Worm (Caenorhabditis elegans) whole organism, young adult: ENCODE data around the gene F42F12.14.

ENCODE experiments used
- B0019.2 ChIP-seq: fragments of 200-800 bp; sonication (Bioruptor generic); conservative IDR thresholded peaks from 2 replicates; pipeline ENCODE4 v1.3.6; 2022; ENCODE audit warnings: missing genetic modification reagents, missing genetic modification characterization, missing compliant biosample characterization
- B0035.1 ChIP-seq: sonication (generic microtip); optimal IDR thresholded peaks from 2 replicates; lab custom pipeline; 2016; ENCODE audit warnings: missing genetic modification characterization, mild to moderate bottlenecking, missing compliant biosample characterization, missing genotype, missing genetic modification reagents
- B0261.1 ChIP-seq: sonication (generic microtip); optimal IDR thresholded peaks from 2 replicates; lab custom pipeline; 2016; ENCODE audit warnings: mild to moderate bottlenecking, missing genetic modification characterization, moderate library complexity, missing compliant biosample characterization
- C06A6.2 ChIP-seq: fragments of 200-800 bp; sonication (Bioruptor generic); conservative IDR thresholded peaks from 2 replicates; pipeline ENCODE4 v1.3.6; 2022; ENCODE audit warnings: missing genetic modification characterization, missing compliant biosample characterization
- F49E8.2 ChIP-seq: sonication (generic microtip); optimal IDR thresholded peaks from 3 replicates; lab custom pipeline; 2017; ENCODE audit warnings: missing genetic modification characterization, mild to moderate bottlenecking, missing compliant biosample characterization, antibody characterized with exemption, moderate library complexity; ENCODE audit not compliant: insufficient read depth
- T07F8.4 ChIP-seq: sonication (generic microtip); optimal IDR thresholded peaks from 2 replicates; lab custom pipeline; 2016; ENCODE audit warnings: mild to moderate bottlenecking, missing genetic modification characterization, moderate library complexity, missing compliant biosample characterization
- Y67H2A.10 ChIP-seq: fragments of 200-800 bp; sonication (Bioruptor generic); conservative IDR thresholded peaks from 2 replicates; pipeline ENCODE4 v1.3.6; 2022; ENCODE audit warnings: missing genetic modification reagents, missing genetic modification characterization, missing compliant biosample characterization
- ama-1 ChIP-seq, 3 experiments: fragments of 150-350 bp in 1 of 3; sonication (generic microtip) in 2 of 3; optimal IDR thresholded peaks; 2 replicates each; lab custom pipeline; 2014 to 2018; ENCODE audit warnings: missing biosample characterization in 2 of 3, missing genetic modification characterization in 2 of 3, missing genetic modification reagents in 2 of 3
- attf-6 ChIP-seq: fragments of 200-800 bp; sonication (Bioruptor generic); IDR thresholded peaks from 2 replicates; pipeline ENCODE4 v1.3.6; 2022; ENCODE audit warnings: missing genetic modification reagents, missing genetic modification characterization, missing compliant biosample characterization
- ceh-27 ChIP-seq: fragments of 200-800 bp; sonication (Bioruptor generic); optimal IDR thresholded peaks from 2 replicates; lab custom pipeline; 2018; ENCODE audit warnings: mild to moderate bottlenecking, missing genetic modification characterization, moderate library complexity, missing compliant biosample characterization
- dox-1 ChIP-seq: fragments of 200-800 bp; sonication (Bioruptor generic); IDR thresholded peaks from 2 replicates; pipeline ENCODE4 v1.3.6; 2022; ENCODE audit warnings: missing genetic modification reagents, missing genetic modification characterization, missing compliant biosample characterization
- dpl-1 ChIP-seq: fragments of 150-350 bp; optimal IDR thresholded peaks from 2 replicates; lab custom pipeline; 2014; ENCODE audit warnings: missing biosample characterization, missing genetic modification reagents, missing genetic modification characterization
- egl-44 ChIP-seq: fragments of 200-800 bp; sonication (Bioruptor generic); IDR thresholded peaks from 2 replicates; pipeline ENCODE4 v1.3.6; 2022; ENCODE audit warnings: missing genetic modification reagents, missing genetic modification characterization, missing compliant biosample characterization
- ekl-4 ChIP-seq: fragments of 200-800 bp; sonication (Bioruptor generic); IDR thresholded peaks from 2 replicates; pipeline ENCODE4 v1.3.6; 2022; ENCODE audit warnings: missing genetic modification reagents, missing genetic modification characterization, missing compliant biosample characterization
- gei-17 ChIP-seq: fragments of 200-800 bp; sonication (Bioruptor generic); optimal IDR thresholded peaks from 2 replicates; lab custom pipeline; 2018; ENCODE audit warnings: mild to moderate bottlenecking, missing genetic modification characterization, missing compliant biosample characterization
- hlh-12 ChIP-seq: sonication (generic microtip); optimal IDR thresholded peaks from 2 replicates; lab custom pipeline; 2016; ENCODE audit warnings: missing genetic modification characterization, missing compliant biosample characterization
- hmg-1.2 ChIP-seq: fragments of 200-800 bp; sonication (Bioruptor generic); IDR thresholded peaks from 2 replicates; pipeline ENCODE4 v1.3.6; 2022; ENCODE audit warnings: missing genetic modification reagents, missing genetic modification characterization, missing compliant biosample characterization
- hmg-20 ChIP-seq: fragments of 200-800 bp; sonication (Bioruptor generic); IDR thresholded peaks from 2 replicates; pipeline ENCODE4 v1.3.6; 2022; ENCODE audit warnings: missing genetic modification reagents, missing genetic modification characterization, missing compliant biosample characterization
- lag-1 ChIP-seq: fragments of 200-800 bp; sonication (Bioruptor generic); IDR thresholded peaks from 2 replicates; pipeline ENCODE4 v1.3.6; 2022; ENCODE audit warnings: missing genetic modification reagents, missing genetic modification characterization, missing compliant biosample characterization
- let-526 ChIP-seq: fragments of 200-800 bp; sonication (Bioruptor generic); IDR thresholded peaks from 2 replicates; pipeline ENCODE4 v1.3.6; 2022; ENCODE audit warnings: missing genetic modification reagents, missing genetic modification characterization, missing compliant biosample characterization
- lir-1 ChIP-seq: fragments of 200-800 bp; sonication (Bioruptor generic); conservative IDR thresholded peaks from 2 replicates; pipeline ENCODE4 v1.3.6; 2022; ENCODE audit warnings: missing genetic modification reagents, missing genetic modification characterization, missing compliant biosample characterization
- lsy-27 ChIP-seq: sonication (generic microtip); optimal IDR thresholded peaks from 2 replicates; lab custom pipeline; 2017; ENCODE audit warnings: missing genetic modification characterization, mild to moderate bottlenecking, missing compliant biosample characterization, antibody characterized with exemption, missing genotype, borderline replicate concordance; ENCODE audit not compliant: insufficient read depth
- mes-4 ChIP-seq: sonication (generic microtip); optimal IDR thresholded peaks from 2 replicates; lab custom pipeline; 2016; ENCODE audit warnings: missing genotype, missing genetic modification characterization, missing compliant biosample characterization
- nfya-2 ChIP-seq: fragments of 200-800 bp; sonication (Bioruptor generic); IDR thresholded peaks from 2 replicates; pipeline ENCODE4 v1.3.6; 2022; ENCODE audit warnings: missing genetic modification reagents, missing genetic modification characterization, missing compliant biosample characterization
- nhr-27 ChIP-seq: fragments of 200-800 bp; sonication (Bioruptor generic); optimal IDR thresholded peaks from 2 replicates; lab custom pipeline; 2018; ENCODE audit warnings: mild to moderate bottlenecking, missing genetic modification characterization, moderate library complexity, missing compliant biosample characterization
- nhr-80 ChIP-seq: sonication (generic microtip); optimal IDR thresholded peaks from 2 replicates; lab custom pipeline; 2016; ENCODE audit warnings: missing genetic modification characterization, missing compliant biosample characterization
- sptf-2 ChIP-seq: fragments of 200-800 bp; sonication (Bioruptor generic); optimal IDR thresholded peaks from 2 replicates; lab custom pipeline; 2018; ENCODE audit warnings: mild to moderate bottlenecking, missing genetic modification characterization, missing compliant biosample characterization
- tbp1 ChIP-seq: fragments of 200-800 bp; sonication (Bioruptor generic); optimal IDR thresholded peaks from 2 replicates; lab custom pipeline; 2018; ENCODE audit warnings: mild to moderate bottlenecking, missing genetic modification characterization, missing compliant biosample characterization
- xnd-1 ChIP-seq: sonication (generic microtip); optimal IDR thresholded peaks from 2 replicates; lab custom pipeline; 2016; ENCODE audit warnings: missing genotype, missing genetic modification reagents, missing genetic modification characterization, missing compliant biosample characterization
- zim-3 ChIP-seq: sonication (generic microtip); optimal IDR thresholded peaks from 2 replicates; lab custom pipeline; 2017; ENCODE audit warnings: mild to moderate bottlenecking, missing genetic modification characterization, moderate library complexity, missing compliant biosample characterization
- ztf-3 ChIP-seq: fragments of 200-800 bp; sonication (Bioruptor generic); optimal IDR thresholded peaks from 2 replicates; lab custom pipeline; 2018; ENCODE audit warnings: mild to moderate bottlenecking, missing genetic modification characterization, missing compliant biosample characterization

Gene F42F12.14

ce11 chrX:12328676-12329075, 19.8 kb upstream of the F42F12.14 start, which contains the start of gene srd-45:
Gene srd-45, plus strand, starts transcription at chrX:12328976.
- no peak for TF ChIP-seq lir-1 (GFP tag; lab: Robert Waterston, UW)

ce11 chrX:12331795-12332194, 16.6 kb upstream of the F42F12.14 start, which contains the start of gene srd-46:
Gene srd-46, plus strand, starts transcription at chrX:12332095.
- TF ChIP-seq ekl-4 (GFP tag; lab: Robert Waterston, UW) (no peak), ceh-27 (no peak), gei-17 (no peak), nhr-27 (tag; lab: Kevin White, UChicago) (no peak), hlh-12 (tag; lab: Kevin White, UChicago) (no peak), lag-1 (GFP tag; lab: Robert Waterston, UW) (no peak), B0261.1 (tag; lab: Kevin White, UChicago) (no peak), sptf-2 (GFP tag; lab: Kevin White, UChicago) (no peak), zim-3 (tag; lab: Kevin White, UChicago) (no peak), hmg-1.2 (no peak), let-526 (no peak), B0035.1 (tag; lab: Kevin White, UChicago) (no peak), nfya-2 (no peak)
- TF ChIP-seq, all 124 proteins: peak for 0

ce11 chrX:12333479-12333878, 14.9 kb upstream of the F42F12.14 start, which contains the start of gene srd-47:
Gene srd-47, plus strand, starts transcription at chrX:12333642.
- TF ChIP-seq Y67H2A.10 (no peak), ztf-3 (GFP tag; lab: Kevin White, UChicago) (no peak), dpl-1 (GFP tag; lab: Kevin White, UChicago) (no peak), xnd-1 (tag; lab: Kevin White, UChicago) (no peak), zim-3 (tag; lab: Kevin White, UChicago) (no peak)
- TF ChIP-seq, all 124 proteins: peak for 0

DNA sequence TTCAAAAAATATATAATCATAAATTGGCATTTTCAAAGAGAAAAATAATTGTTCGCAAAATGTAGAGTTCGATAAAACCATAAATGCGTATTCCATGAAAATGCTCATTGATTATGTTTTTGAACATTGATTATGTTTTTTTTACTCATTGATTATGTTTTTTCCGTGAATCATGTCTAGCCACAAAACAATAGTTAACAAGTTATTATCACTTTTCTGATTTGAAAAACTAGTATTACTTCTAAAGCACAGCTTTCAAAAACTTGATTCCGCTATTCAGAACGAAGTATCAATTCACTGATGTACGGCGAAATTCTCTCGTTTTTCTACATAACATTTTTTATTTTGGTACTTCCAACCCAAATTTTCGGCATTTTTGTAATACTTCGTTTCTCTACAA, 12.6 kb upstream of the F42F12.14 start, which contains the start of gene srd-48:
Gene srd-48, plus strand, starts transcription at position 301 of the 400 bp plus-strand sequence.
- no peak for TF ChIP-seq F49E8.2
- no peak for TF ChIP-seq ama-1 (optimal IDR thresholded peaks at IDR 0.05; lab: Kevin White, UChicago)
- TF ChIP-seq ama-1 (GFP tag; optimal IDR thresholded peaks at IDR 0.05; lab: Kevin White, UChicago), result no peak
- TF ChIP-seq B0019.2 (GFP tag; lab: Robert Waterston, UW), result no peak
- no peak for TF ChIP-seq tbp1 (GFP tag; lab: Kevin White, UChicago)
- TF ChIP-seq ztf-3 (GFP tag; lab: Kevin White, UChicago), result no peak
- no peak for TF ChIP-seq attf-6 (GFP tag; lab: Robert Waterston, UW)
- no peak for TF ChIP-seq lsy-27 (tag; lab: Kevin White, UChicago)
- TF ChIP-seq egl-44 (GFP tag; lab: Robert Waterston, UW), result no peak
- no peak for TF ChIP-seq mes-4
- no peak for TF ChIP-seq C06A6.2 (GFP tag; lab: Robert Waterston, UW)
- no peak for TF ChIP-seq nhr-80 (tag; lab: Kevin White, UChicago)
- no peak for TF ChIP-seq hmg-20 (GFP tag; lab: Robert Waterston, UW)
- no peak for TF ChIP-seq T07F8.4 (tag; lab: Kevin White, UChicago)
- TF ChIP-seq dox-1 (GFP tag; lab: Robert Waterston, UW), result no peak
- TF ChIP-seq, all 124 proteins: peak for 0
